Fruit fly (Drosophila melanogaster) whole organism, wandering third instar larva: ENCODE results near the gene SecCl.

Experiments used
- Abd-B ChIP-seq: fragments of >200 bp; optimal IDR thresholded peaks from 2 replicates; lab custom pipeline; 2017; ENCODE audit warnings: missing biosample characterization, missing genetic modification characterization
- CG32264 ChIP-seq: fragments of 200-800 bp; sonication (Bioruptor generic); optimal IDR thresholded peaks from 2 replicates; lab custom pipeline; 2016; ENCODE audit warnings: missing biosample characterization, missing genetic modification characterization
- CG9705 ChIP-seq: fragments of 200-800 bp; sonication (Bioruptor generic); optimal IDR thresholded peaks from 2 replicates; lab custom pipeline; 2018; ENCODE audit warnings: missing biosample characterization, mild to moderate bottlenecking, missing genetic modification characterization
- CrebA ChIP-seq: fragments of 200-800 bp; sonication (Bioruptor generic); optimal IDR thresholded peaks from 2 replicates; lab custom pipeline; 2016; ENCODE audit warnings: missing biosample characterization, mild to moderate bottlenecking, missing genetic modification characterization, borderline replicate concordance
- Dfd ChIP-seq: fragments of >200 bp; optimal IDR thresholded peaks from 2 replicates; lab custom pipeline; 2017; ENCODE audit warnings: missing biosample characterization, missing genetic modification characterization
- Dif ChIP-seq: fragments of 200-275, 200-300 bp; sonication (Bioruptor generic); optimal IDR thresholded peaks from 2 replicates; lab custom pipeline; 2018; ENCODE audit warnings: missing biosample characterization, missing genetic modification characterization; ENCODE audit not compliant: partially characterized antibody
- GATAd ChIP-seq: sonication (Bioruptor generic); optimal IDR thresholded peaks from 2 replicates; lab custom pipeline; 2016; ENCODE audit warnings: missing biosample characterization, missing genetic modification characterization
- HLH106 ChIP-seq: fragments of 200-800 bp; optimal IDR thresholded peaks from 3 replicates; lab custom pipeline; 2019; ENCODE audit warnings: missing biosample characterization, mild to moderate bottlenecking, missing genetic modification characterization, moderate library complexity
- Hnf4 ChIP-seq: fragments of 200-800 bp; sonication (Bioruptor generic); optimal IDR thresholded peaks from 2 replicates; lab custom pipeline; 2016; ENCODE audit warnings: missing biosample characterization, mild to moderate bottlenecking, missing genetic modification characterization
- Hr78 ChIP-seq: fragments of >200 bp; optimal IDR thresholded peaks from 2 replicates; lab custom pipeline; 2017; ENCODE audit warnings: missing biosample characterization, missing genetic modification characterization
- Hr83 ChIP-seq: fragments of 200-300 bp; sonication (Bioruptor generic); optimal IDR thresholded peaks from 2 replicates; lab custom pipeline; 2016; ENCODE audit warnings: missing biosample characterization, mild to moderate bottlenecking, missing genetic modification characterization, moderate library complexity; ENCODE audit not compliant: poor library complexity, severe bottlenecking
- Jra ChIP-seq: sonication (Bioruptor generic); optimal IDR thresholded peaks from 2 replicates; lab custom pipeline; 2016; ENCODE audit warnings: missing biosample characterization, missing genetic modification characterization
- Mio ChIP-seq: sonication (Bioruptor generic); optimal IDR thresholded peaks from 2 replicates; lab custom pipeline; 2016; ENCODE audit warnings: missing biosample characterization, missing genetic modification characterization
- Myc ChIP-seq: fragments of >200 bp; optimal IDR thresholded peaks from 2 replicates; lab custom pipeline; 2017
- N ChIP-seq: fragments of >200 bp; optimal IDR thresholded peaks from 2 replicates; lab custom pipeline; 2018; ENCODE audit warnings: missing biosample characterization, missing external identifiers, missing genetic modification characterization
- OdsH ChIP-seq: fragments of 200-800 bp; sonication (Bioruptor generic); optimal IDR thresholded peaks from 2 replicates; lab custom pipeline; 2016; ENCODE audit warnings: missing biosample characterization, mild to moderate bottlenecking, missing genetic modification characterization
- Rel ChIP-seq, 2 experiments: fragments of 200-800 bp; sonication (Bioruptor generic) in 1 of 2; optimal IDR thresholded peaks; 2 replicates in 1 of 2; 3 replicates in 1 of 2; lab custom pipeline; 2016 to 2019; ENCODE audit warnings: mild to moderate bottlenecking in 2 of 2, missing biosample characterization in 2 of 2, missing genetic modification characterization in 2 of 2, moderate library complexity in 1 of 2
- Sp1 ChIP-seq: fragments of 200-800 bp; sonication (Bioruptor generic); optimal IDR thresholded peaks from 3 replicates; lab custom pipeline; 2019; ENCODE audit warnings: missing biosample characterization, mild to moderate bottlenecking, missing genetic modification characterization, moderate library complexity
- Vsx2 ChIP-seq: fragments of 200-300, 225-300 bp; sonication (Bioruptor generic); optimal IDR thresholded peaks from 2 replicates; lab custom pipeline; 2018; ENCODE audit warnings: missing biosample characterization, missing genetic modification characterization; ENCODE audit not compliant: partially characterized antibody
- br ChIP-seq: fragments of 200-800 bp; sonication (Bioruptor generic); optimal IDR thresholded peaks from 2 replicates; lab custom pipeline; 2016; ENCODE audit warnings: missing biosample characterization, missing genetic modification characterization
- brk ChIP-seq: fragments of 200-800 bp; sonication (Bioruptor generic); optimal IDR thresholded peaks from 2 replicates; lab custom pipeline; 2016; ENCODE audit warnings: missing biosample characterization, mild to moderate bottlenecking, missing genetic modification characterization
- dl ChIP-seq, 2 experiments: fragments of 175-275, 200-275 bp in 1 of 2; fragments of 200-275 bp in 1 of 2; sonication (Bioruptor generic); optimal IDR thresholded peaks; lab custom pipeline; 2018; ENCODE audit warnings: mild to moderate bottlenecking in 2 of 2, missing biosample characterization in 2 of 2, missing genetic modification characterization in 2 of 2, moderate library complexity in 2 of 2; ENCODE audit not compliant: partially characterized antibody in 2 of 2, insufficient read depth in 1 of 2
- dmrt93B ChIP-seq: fragments of 200-800 bp; sonication (Bioruptor generic); optimal IDR thresholded peaks from 2 replicates; lab custom pipeline; 2018; ENCODE audit warnings: missing biosample characterization, mild to moderate bottlenecking, missing genetic modification characterization
- dsf ChIP-seq: sonication (Bioruptor generic); optimal IDR thresholded peaks from 2 replicates; lab custom pipeline; 2016; ENCODE audit warnings: missing biosample characterization, missing genetic modification characterization, borderline replicate concordance
- ey ChIP-seq: fragments of 200-800 bp; sonication (Bioruptor generic); optimal IDR thresholded peaks from 2 replicates; lab custom pipeline; 2016; ENCODE audit warnings: missing biosample characterization, missing genetic modification characterization
- foxo ChIP-seq, 2 experiments: fragments of 200-800 bp; sonication (Bioruptor generic); optimal IDR thresholded peaks; 2 replicates in 1 of 2; 3 replicates in 1 of 2; lab custom pipeline; 2016 to 2017; ENCODE audit warnings: missing biosample characterization in 2 of 2, missing genetic modification characterization in 2 of 2
- fru ChIP-seq: fragments of 200-800 bp; sonication (Bioruptor generic); optimal IDR thresholded peaks from 3 replicates; lab custom pipeline; 2016; ENCODE audit warnings: missing biosample characterization, mild to moderate bottlenecking, missing genetic modification characterization
- h ChIP-seq: fragments of 200-800 bp; sonication (Bioruptor generic); optimal IDR thresholded peaks from 3 replicates; lab custom pipeline; 2016; ENCODE audit warnings: missing biosample characterization, mild to moderate bottlenecking, missing genetic modification characterization
- jim ChIP-seq: fragments of 175-275, 200-325 bp; sonication (Bioruptor generic); optimal IDR thresholded peaks from 2 replicates; lab custom pipeline; 2016; ENCODE audit warnings: missing biosample characterization, mild to moderate bottlenecking, missing genetic modification characterization
- lola ChIP-seq: fragments of >200 bp; optimal IDR thresholded peaks from 2 replicates; lab custom pipeline; 2017; ENCODE audit warnings: missing biosample characterization, missing genetic modification characterization
- pan ChIP-seq: fragments of >200 bp; optimal IDR thresholded peaks from 2 replicates; lab custom pipeline; 2017
- psq ChIP-seq: fragments of 200-800 bp; sonication (Bioruptor generic); optimal IDR thresholded peaks from 3 replicates; lab custom pipeline; 2017; ENCODE audit warnings: missing biosample characterization, mild to moderate bottlenecking, missing genetic modification characterization, moderate library complexity
- rgr ChIP-seq: fragments of 200-800 bp; sonication (Bioruptor generic); optimal IDR thresholded peaks from 3 replicates; lab custom pipeline; 2016; ENCODE audit warnings: missing biosample characterization, mild to moderate bottlenecking, missing genetic modification characterization
- sage ChIP-seq: fragments of 200-800 bp; sonication (Bioruptor generic); optimal IDR thresholded peaks from 2 replicates; lab custom pipeline; 2016; ENCODE audit warnings: missing biosample characterization, mild to moderate bottlenecking, missing genetic modification characterization
- sv ChIP-seq: fragments of 200-800 bp; sonication (Bioruptor generic); optimal IDR thresholded peaks from 3 replicates; lab custom pipeline; 2016; ENCODE audit warnings: missing biosample characterization, missing genetic modification characterization
- tai ChIP-seq: sonication (Bioruptor generic); optimal IDR thresholded peaks from 2 replicates; lab custom pipeline; 2016; ENCODE audit warnings: missing biosample characterization, missing genetic modification characterization
- usp ChIP-seq: fragments of >200 bp; optimal IDR thresholded peaks from 2 replicates; lab custom pipeline; 2017; ENCODE audit warnings: missing biosample characterization, missing genetic modification characterization
- woc ChIP-seq: sonication (Bioruptor generic); optimal IDR thresholded peaks from 2 replicates; lab custom pipeline; 2016; ENCODE audit warnings: missing biosample characterization, mild to moderate bottlenecking, missing genetic modification characterization

SecCl gene

dm6 chr3L:17474711-17475451 lies 5.0 kb downstream of the SecCl start, which contains the start of the genes UQCR-Q and CG46525:
UQCR-Q (plus strand) TSS chr3L:17474761.
CG46525 (plus strand) TSS chr3L:17475220.
- TF ChIP-seq Rel (GFP tag; optimal IDR thresholded peaks at IDR 0.05; lab: Kevin White, UChicago) (no peak), Rel (tag; optimal IDR thresholded peaks at IDR 0.05; lab: Kevin White, UChicago) (peak; percentile 27), brk (GFP tag; lab: Kevin White, UChicago) (peak; percentile 13), Dif (peak; percentile 4), Myc (lab: Kevin White, UChicago) (peak; percentile 50), sage (GFP tag; lab: Kevin White, UChicago) (no peak), h (GFP tag; lab: Kevin White, UChicago) (peak; percentile 12), pan (no peak)

DNA sequence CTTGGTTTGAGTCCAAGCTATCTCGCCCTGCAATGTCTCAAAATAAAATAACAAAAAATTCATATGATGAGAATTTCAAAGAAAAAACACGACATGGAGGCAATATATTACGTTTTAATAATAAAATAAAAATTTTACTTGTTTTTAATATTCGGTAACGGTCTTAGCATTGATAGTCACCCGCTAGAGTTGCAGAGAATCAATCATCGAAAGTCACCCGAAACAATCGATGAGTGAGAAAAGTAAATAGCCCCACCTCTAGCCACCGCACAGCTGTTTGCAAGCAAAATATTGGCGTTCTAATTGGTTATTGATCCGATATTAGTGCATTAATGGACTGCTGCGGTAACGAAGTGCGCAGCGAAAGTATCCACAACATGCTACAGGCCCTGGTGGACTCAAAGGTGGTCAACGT lies 6.1 kb downstream of the SecCl start, which contains the start of gene CG34250:
Gene CG34250 (plus strand): TSS at position 244 of the 415 bp plus-strand sequence.
- TF ChIP-seq fru (GFP tag; lab: Kevin White, UChicago) (peak; percentile 24), dsf (GFP tag; lab: Kevin White, UChicago) (peak; percentile 67), sage (GFP tag; lab: Kevin White, UChicago) (peak; percentile 50), h (GFP tag; lab: Kevin White, UChicago) (peak; percentile 62), Vsx2 (GFP tag; lab: Kevin White, UChicago) (no peak), lola (no peak), ey (peak; percentile 4), woc (GFP tag; lab: Kevin White, UChicago) (no peak), Abd-B (GFP tag; lab: Kevin White, UChicago) (no peak), brk (GFP tag; lab: Kevin White, UChicago) (peak; percentile 72), OdsH (GFP tag; lab: Kevin White, UChicago) (peak; percentile 30), usp (no peak), Sp1 (GFP tag; lab: Kevin White, UChicago) (peak; percentile 19), dl (GFP tag; optimal IDR thresholded peaks at IDR 0.05; lab: Kevin White, UChicago; ENCODE audit: insufficient read depth in 1 of 2, partially characterized antibody in 2 of 2) (no peak), Hnf4 (GFP tag; lab: Kevin White, UChicago) (peak; percentile 59), Jra (GFP tag; lab: Kevin White, UChicago) (peak; percentile 68), br (peak; percentile 14), Rel (GFP tag; optimal IDR thresholded peaks at IDR 0.05; lab: Kevin White, UChicago) (no peak), Rel (tag; optimal IDR thresholded peaks at IDR 0.05; lab: Kevin White, UChicago) (peak; percentile 7), CG9705 (GFP tag; lab: Kevin White, UChicago) (no peak), tai (peak; percentile 64), Hr83 (GFP tag; lab: Kevin White, UChicago) (peak; percentile 13), HLH106 (tag; lab: Kevin White, UChicago) (peak; percentile 40), Hr78 (no peak), Mio (GFP tag; lab: Kevin White, UChicago) (no peak), Dfd (GFP tag; lab: Kevin White, UChicago) (no peak), Myc (lab: Kevin White, UChicago) (peak; percentile 11), N (GFP tag; lab: Kevin White, UChicago) (no peak), foxo (GFP tag; optimal IDR thresholded peaks at IDR 0.05; lab: Kevin White, UChicago) (peak in 1 of 2 experiments; percentile 52), jim (GFP tag; lab: Kevin White, UChicago) (no peak), dmrt93B (GFP tag; lab: Kevin White, UChicago) (no peak), pan (no peak), GATAd (GFP tag; lab: Kevin White, UChicago) (no peak), Dif (no peak), CG32264 (no peak), CrebA (no peak), psq (GFP tag; lab: Kevin White, UChicago) (peak; percentile 29), sv (GFP tag; lab: Kevin White, UChicago) (no peak), rgr (GFP tag; lab: Kevin White, UChicago) (peak; percentile 37)
